Fruit fly (Drosophila melanogaster) whole organism, pupa: ENCODE measurements around the gene raw.

Experiments used
- CG10348 ChIP-seq: fragments of 200-800 bp; sonication (Bioruptor generic); IDR thresholded peaks from 2 replicates; pipeline ENCODE4 v1.3.6; 2022; ENCODE audit warnings: missing biosample characterization, missing genetic modification characterization
- CG12605 ChIP-seq: fragments of 200-800 bp; sonication (Bioruptor generic); IDR thresholded peaks from 2 replicates; pipeline ENCODE4 v1.3.6; 2022; ENCODE audit warnings: missing biosample characterization, missing genetic modification characterization
- CG13204 ChIP-seq: fragments of 200-800 bp; sonication (Bioruptor generic); optimal IDR thresholded peaks from 2 replicates; lab custom pipeline; 2018; ENCODE audit warnings: missing biosample characterization, mild to moderate bottlenecking, missing genetic modification characterization, moderate library complexity
- CG14655 ChIP-seq: fragments of 200-800 bp; sonication (Bioruptor generic); optimal IDR thresholded peaks from 3 replicates; lab custom pipeline; 2017; ENCODE audit warnings: mild to moderate bottlenecking, missing biosample characterization, missing genetic modification reagents, missing genetic modification characterization
- CG15710 ChIP-seq: fragments of 200-800 bp; sonication (Bioruptor generic); optimal IDR thresholded peaks from 2 replicates; lab custom pipeline; 2018; ENCODE audit warnings: missing biosample characterization, mild to moderate bottlenecking, missing genetic modification characterization, moderate library complexity
- CG17806 ChIP-seq: fragments of 200-800 bp; sonication (Bioruptor generic); optimal IDR thresholded peaks from 2 replicates; lab custom pipeline; 2018; ENCODE audit warnings: missing biosample characterization, mild to moderate bottlenecking, missing genetic modification characterization, moderate library complexity
- CG32121 ChIP-seq: fragments of 200-800 bp; sonication (Bioruptor generic); IDR thresholded peaks from 2 replicates; pipeline ENCODE4 v1.3.6; 2022; ENCODE audit warnings: missing biosample characterization, missing genetic modification characterization
- CG34367 ChIP-seq: fragments of 200-800 bp; sonication (Bioruptor generic); optimal IDR thresholded peaks from 2 replicates; lab custom pipeline; 2018; ENCODE audit warnings: missing biosample characterization, mild to moderate bottlenecking, missing genetic modification characterization
- CG4496 ChIP-seq: fragments of 200-800 bp; sonication (Bioruptor generic); IDR thresholded peaks from 3 replicates; pipeline ENCODE4 v1.3.6; 2022; ENCODE audit warnings: missing biosample characterization, missing genetic modification characterization
- CG8159 ChIP-seq: fragments of 200-800 bp; sonication (Bioruptor generic); optimal IDR thresholded peaks from 3 replicates; lab custom pipeline; 2018; ENCODE audit warnings: missing biosample characterization, mild to moderate bottlenecking, missing genetic modification characterization, moderate library complexity
- CG8301 ChIP-seq: fragments of 200-800 bp; sonication (Bioruptor generic); optimal IDR thresholded peaks from 2 replicates; lab custom pipeline; 2018; ENCODE audit warnings: missing biosample characterization, mild to moderate bottlenecking, missing genetic modification characterization
- CG9948 ChIP-seq: fragments of 200-800 bp; sonication (Bioruptor generic); optimal IDR thresholded peaks from 2 replicates; lab custom pipeline; 2018; ENCODE audit warnings: missing biosample characterization, mild to moderate bottlenecking, missing genetic modification characterization, moderate library complexity
- D1 ChIP-seq: fragments of 200-800 bp; sonication (Bioruptor generic); optimal IDR thresholded peaks from 2 replicates; lab custom pipeline; 2018; ENCODE audit warnings: missing biosample characterization, mild to moderate bottlenecking, missing genetic modification characterization, moderate library complexity
- EcR ChIP-seq: fragments of 200-800 bp; sonication (Bioruptor generic); optimal IDR thresholded peaks from 3 replicates; lab custom pipeline; 2019; ENCODE audit warnings: missing biosample characterization, missing genetic modification characterization, mild to moderate bottlenecking, moderate library complexity, missing genetic modification reagents
- Ets98B ChIP-seq: fragments of 200-800 bp; sonication (Bioruptor generic); IDR thresholded peaks from 2 replicates; pipeline ENCODE4 v1.3.6; 2022; ENCODE audit warnings: missing biosample characterization, missing genetic modification characterization
- Pif1A ChIP-seq: fragments of 200-800 bp; sonication (Bioruptor generic); optimal IDR thresholded peaks from 3 replicates; lab custom pipeline; 2016; ENCODE audit warnings: missing biosample characterization, missing genetic modification characterization
- Pif1B ChIP-seq: fragments of 200-800 bp; sonication (Bioruptor generic); optimal IDR thresholded peaks from 3 replicates; lab custom pipeline; 2016; ENCODE audit warnings: missing biosample characterization, missing genetic modification characterization
- Snoo ChIP-seq: fragments of 200-800 bp; sonication (Bioruptor generic); optimal IDR thresholded peaks from 3 replicates; lab custom pipeline; 2017; ENCODE audit warnings: missing biosample characterization, mild to moderate bottlenecking, missing genetic modification characterization, inconsistent platforms
- fd96Ca ChIP-seq: fragments of 200-800 bp; sonication (Bioruptor generic); IDR thresholded peaks from 3 replicates; pipeline ENCODE4 v1.3.6; 2022; ENCODE audit warnings: missing biosample characterization, missing genetic modification characterization
- gl ChIP-seq: fragments of 200-800 bp; sonication (Bioruptor generic); optimal IDR thresholded peaks from 2 replicates; lab custom pipeline; 2018; ENCODE audit warnings: missing biosample characterization, mild to moderate bottlenecking, missing genetic modification characterization
- rn ChIP-seq: fragments of 200-800 bp; sonication (Bioruptor generic); IDR thresholded peaks from 2 replicates; pipeline ENCODE4 v1.3.6; 2022; ENCODE audit warnings: missing biosample characterization, missing genetic modification characterization

The raw gene

dm6 chr2L:8700870-8701616 lies 39.4 kb downstream of the raw start:
- TF ChIP-seq fd96Ca (GFP tag; lab: Robert Waterston, UW) = no peak
- 0 out of 2 replicates have a peak, but pooled peaks have one; percentile 19 for TF ChIP-seq CG12605 (GFP tag; lab: Robert Waterston, UW)

DNA sequence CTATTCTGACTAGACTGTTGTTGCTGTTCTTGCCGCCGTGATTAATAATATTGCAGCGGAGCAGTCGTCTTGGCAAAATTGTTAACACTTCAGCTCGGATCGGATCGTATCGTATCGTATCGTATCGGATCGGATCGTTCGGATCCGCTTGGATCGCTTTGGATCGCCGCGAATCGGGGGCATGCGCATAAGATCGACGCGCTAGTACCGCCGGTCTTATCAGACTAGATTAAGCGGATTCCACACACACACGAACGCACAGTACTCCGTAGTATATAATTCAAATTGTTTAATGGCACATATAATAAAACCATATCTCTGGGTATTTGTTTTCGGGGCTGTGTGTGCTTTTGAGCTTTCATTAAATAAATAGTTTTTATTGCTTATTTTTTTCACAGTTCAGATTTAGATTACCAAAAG lies 40.6 kb downstream of the raw start:
- TF ChIP-seq EcR (peak; percentile 18), CG34367 (no peak), CG13204 (GFP tag; lab: Kevin White, UChicago) (peak; percentile 34)

- TF ChIP-seq EcR = no peak
- 0 out of 3 replicates have a peak, but pooled peaks have one; percentile 30 for TF ChIP-seq fd96Ca (GFP tag; lab: Robert Waterston, UW)
- TF ChIP-seq, all 21 proteins: peak for 1
Measured at dm6 chr2L:8697915-8698627, 42.4 kb downstream of the raw start.

DNA sequence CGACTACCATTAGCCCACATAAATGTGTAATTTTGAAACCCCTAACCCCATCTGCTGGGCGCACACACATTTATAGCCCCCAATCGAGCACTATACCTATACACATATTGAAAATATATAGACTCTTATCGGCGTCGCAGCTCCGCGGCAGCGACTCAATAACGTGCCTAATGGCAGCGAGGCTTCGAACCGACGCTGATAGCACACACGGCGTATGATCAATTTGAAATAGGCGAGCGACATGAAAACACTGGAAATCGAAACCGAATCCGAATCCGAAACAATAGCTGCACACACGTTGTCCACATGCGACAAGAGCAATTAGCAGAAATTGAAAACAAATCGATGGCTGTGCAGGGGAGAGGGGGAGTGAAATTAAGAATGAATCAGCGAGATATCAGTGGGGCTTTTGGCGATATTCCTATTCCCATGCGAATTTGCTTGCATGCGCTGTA lies 46.2 kb downstream of the raw start:
- TF ChIP-seq CG12605 (GFP tag; lab: Robert Waterston, UW) (no peak), CG10348 (no peak), CG34367 (no peak), Snoo (tag; lab: Kevin White, UChicago) (no peak), Ets98B (no peak), CG32121 (no peak), rn (GFP tag; lab: Robert Waterston, UW) (no peak), CG17806 (tag; lab: Kevin White, UChicago) (no peak), gl (tag; lab: Kevin White, UChicago) (no peak), CG13204 (GFP tag; lab: Kevin White, UChicago) (no peak), CG9948 (tag; lab: Kevin White, UChicago) (no peak), CG15710 (no peak), CG4496 (GFP tag; lab: Robert Waterston, UW) (no peak), EcR (no peak), CG8159 (tag; lab: Kevin White, UChicago) (no peak)
- TF ChIP-seq, all 21 proteins: peak for 0

dm6 chr2L:8692426-8693180 lies 47.9 kb downstream of the raw start:
- no peak for TF ChIP-seq rn (GFP tag; lab: Robert Waterston, UW)
- TF ChIP-seq CG32121 = no peak
- TF ChIP-seq CG14655 (GFP tag; lab: Kevin White, UChicago) = no peak
- TF ChIP-seq CG10348 = no peak
- no peak for TF ChIP-seq Pif1A (GFP tag; lab: Kevin White, UChicago)
- no peak for TF ChIP-seq CG34367
- peak; percentile 48; the same call in 2 of the 3 replicates for TF ChIP-seq CG4496 (GFP tag; lab: Robert Waterston, UW)
- no peak for TF ChIP-seq CG15710
- no peak for TF ChIP-seq EcR
- TF ChIP-seq CG12605 (GFP tag; lab: Robert Waterston, UW) = no peak; the same call in 1 of the 2 replicates
- no peak for TF ChIP-seq Pif1B (GFP tag; lab: Kevin White, UChicago)
- TF ChIP-seq Ets98B = peak; percentile 55; the same call in 1 of the 2 replicates
- peak; percentile 35 for TF ChIP-seq Snoo (tag; lab: Kevin White, UChicago)
- no peak for TF ChIP-seq CG17806 (tag; lab: Kevin White, UChicago)
- 0 out of 3 replicates have a peak, but pooled peaks have one; percentile 26 for TF ChIP-seq fd96Ca (GFP tag; lab: Robert Waterston, UW)
- TF ChIP-seq gl (tag; lab: Kevin White, UChicago) = no peak
- no peak for TF ChIP-seq CG9948 (tag; lab: Kevin White, UChicago)
- no peak for TF ChIP-seq D1 (tag; lab: Kevin White, UChicago)

DNA sequence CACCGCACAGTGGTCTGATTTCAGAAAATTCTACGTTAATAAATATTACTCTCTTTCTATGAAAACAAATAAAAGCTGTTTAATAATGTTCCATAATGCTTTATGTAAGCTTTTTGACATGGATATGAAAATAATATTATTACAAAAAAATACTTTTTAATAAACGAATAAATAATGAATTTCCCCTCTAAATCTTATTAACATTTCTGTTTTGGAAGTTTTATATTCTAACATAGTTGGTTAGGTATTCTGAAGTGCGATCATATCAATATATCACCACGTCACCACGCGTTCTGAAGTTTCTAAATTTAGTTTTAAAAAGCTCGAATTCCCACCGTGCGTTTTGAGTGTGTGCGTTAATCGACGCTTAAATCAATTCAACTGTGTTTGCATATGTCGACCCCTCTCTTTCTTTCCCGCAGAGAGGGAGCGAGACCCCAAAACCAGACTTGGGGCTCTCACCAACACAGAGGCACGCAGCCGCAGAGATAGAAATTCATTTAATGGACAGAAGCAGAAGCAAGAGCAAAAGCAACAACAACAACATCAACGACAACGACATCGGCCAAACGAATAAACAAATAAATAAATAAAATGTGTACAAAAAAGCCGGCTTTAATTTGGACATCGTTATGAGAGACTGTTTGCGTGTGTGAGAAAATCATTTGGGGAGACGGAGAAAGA lies 49.0 kb downstream of the raw start:
- TF ChIP-seq rn (GFP tag; lab: Robert Waterston, UW) (no peak), CG17806 (tag; lab: Kevin White, UChicago) (peak; percentile 83), gl (tag; lab: Kevin White, UChicago) (no peak), CG9948 (tag; lab: Kevin White, UChicago) (peak; percentile 89), CG15710 (peak; percentile 92), D1 (tag; lab: Kevin White, UChicago) (peak; percentile 81), Ets98B (peak; percentile 27; the same call in 1 of the 2 replicates), CG34367 (peak; percentile 86), CG4496 (GFP tag; lab: Robert Waterston, UW) (peak; percentile 46; the same call in 1 of the 3 replicates), CG32121 (peak; percentile 61), CG8159 (tag; lab: Kevin White, UChicago) (peak; percentile 95), CG10348 (peak; percentile 57; the same call in 1 of the 2 replicates), Pif1A (GFP tag; lab: Kevin White, UChicago) (peak; percentile 83), CG13204 (GFP tag; lab: Kevin White, UChicago) (peak; percentile 77), Snoo (tag; lab: Kevin White, UChicago) (peak; percentile 92), CG8301 (peak; percentile 87), CG12605 (GFP tag; lab: Robert Waterston, UW) (no peak; the same call in 1 of the 2 replicates), fd96Ca (GFP tag; lab: Robert Waterston, UW) (peak; percentile 75; the same call in 2 of the 3 replicates), CG14655 (GFP tag; lab: Kevin White, UChicago) (peak; percentile 93), EcR (no peak), Pif1B (GFP tag; lab: Kevin White, UChicago) (peak; percentile 94)
